Worm (Caenorhabditis elegans): ENCODE measurements around the gene hsp-75.

The hsp-75 gene

DNA sequence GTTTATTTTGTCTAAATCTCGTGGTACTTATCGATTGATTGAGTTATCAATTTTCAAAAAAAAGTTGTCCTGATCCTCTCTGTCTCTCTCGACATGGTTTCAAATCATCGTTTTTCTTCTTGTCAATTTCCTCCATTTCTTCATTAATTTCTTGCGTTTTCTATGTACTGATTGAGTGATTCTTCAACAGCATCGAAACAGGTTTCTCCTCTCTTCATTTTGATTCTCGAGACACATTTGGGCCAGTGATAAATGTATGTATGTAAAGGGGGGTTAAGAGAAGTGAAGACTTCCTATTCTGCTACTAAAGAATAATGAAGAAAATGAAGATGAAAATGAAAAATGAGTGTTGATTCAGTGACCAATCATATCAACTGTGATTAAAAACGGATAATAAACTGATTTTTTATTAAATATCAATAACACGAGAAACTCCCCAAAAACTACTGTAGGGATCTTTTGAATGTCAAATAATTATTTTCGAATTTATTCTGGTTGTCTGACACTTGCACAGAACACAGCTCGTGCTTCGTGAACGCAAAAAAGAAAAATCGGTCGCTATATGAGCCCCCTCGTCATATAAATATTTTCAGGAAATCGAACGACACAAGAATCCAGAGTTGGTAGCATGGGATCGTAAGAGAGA is 23.3 kb downstream of the hsp-75 start (continued):
- no peak for TF ChIP-seq ceh-90 (tag; optimal IDR thresholded peaks at IDR 0.05)
- peak; percentile 89 for TF ChIP-seq blmp-1 (tag; optimal IDR thresholded peaks at IDR 0.05)
- TF ChIP-seq snu-23 (GFP tag; optimal IDR thresholded peaks at IDR 0.05), result peak; percentile 56
- TF ChIP-seq nhr-71 (tag; optimal IDR thresholded peaks at IDR 0.05), result peak; percentile 57
- TF ChIP-seq dpl-1 (GFP tag; optimal IDR thresholded peaks at IDR 0.05), result peak in 1 of 3 experiments; percentile 5
- TF ChIP-seq lin-35 (GFP tag; optimal IDR thresholded peaks at IDR 0.05), result peak in 1 of 2 experiments; percentile 52
- no peak for TF ChIP-seq fkh-8 (tag; optimal IDR thresholded peaks at IDR 0.05)
- TF ChIP-seq unc-62 (GFP tag; optimal IDR thresholded peaks at IDR 0.05), result no peak
- peak; percentile 89 for TF ChIP-seq nhr-85 (tag)
- TF ChIP-seq nhr-28 (tag; optimal IDR thresholded peaks at IDR 0.05), result no peak

DNA sequence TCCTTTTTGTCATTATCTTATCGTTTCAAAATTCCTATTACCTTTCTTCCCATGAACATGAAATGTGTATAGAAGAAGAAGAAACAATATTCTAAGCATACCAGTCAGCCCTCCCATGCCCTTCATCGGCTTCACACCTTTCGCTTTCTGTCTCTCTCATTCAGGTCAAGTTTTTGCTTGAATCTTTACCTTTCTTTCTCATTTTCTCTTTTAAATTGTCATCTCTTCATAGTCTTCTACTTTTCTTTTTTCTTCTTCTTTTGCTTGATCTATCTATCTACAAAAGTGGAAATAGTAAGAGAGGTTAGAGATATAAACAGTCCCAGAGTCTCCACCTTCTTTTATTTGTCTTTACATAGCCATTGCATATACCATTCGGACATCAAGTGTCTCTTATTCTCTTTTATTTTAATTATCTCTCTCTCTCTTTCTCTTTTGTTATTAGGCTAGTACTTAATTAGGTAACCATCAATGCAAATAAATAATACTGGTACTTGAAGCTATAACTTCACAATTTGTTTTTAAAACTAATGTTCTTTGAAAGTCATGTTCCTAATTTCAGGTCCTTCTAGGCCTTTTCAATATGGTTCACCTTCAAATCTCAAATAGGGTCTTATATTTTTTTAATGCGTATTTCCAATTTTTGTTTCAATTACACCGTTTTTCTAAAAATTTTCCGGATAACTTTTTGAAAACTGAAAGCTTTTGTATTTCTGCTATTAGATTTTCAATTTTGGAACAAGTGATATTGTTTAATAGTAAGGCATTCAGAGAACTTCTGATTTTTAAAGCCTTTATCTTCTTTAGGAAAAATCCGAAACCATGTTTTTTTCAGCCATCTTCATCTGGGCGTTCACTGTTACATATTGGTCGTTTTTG is 24.9 kb downstream of the hsp-75 start, which contains the start of gene dpy-31:
Gene dpy-31, plus strand, starts transcription at position 829 of the 879 bp plus-strand sequence.
- TF ChIP-seq fkh-4 (tag; optimal IDR thresholded peaks at IDR 0.05; ENCODE audit: borderline replicate concordance) (no peak), sptf-1 (tag; optimal IDR thresholded peaks at IDR 0.05) (no peak), hpl-2 (GFP tag; optimal IDR thresholded peaks at IDR 0.05) (no peak), unc-62 (GFP tag; optimal IDR thresholded peaks at IDR 0.05) (no peak), rnt-1 (tag; optimal IDR thresholded peaks at IDR 0.05) (no peak), C16A3.4 (tag; optimal IDR thresholded peaks at IDR 0.05) (no peak), nhr-237 (tag; optimal IDR thresholded peaks at IDR 0.05) (no peak), vab-15 (tag; optimal IDR thresholded peaks at IDR 0.05) (no peak), nhr-20 (tag; optimal IDR thresholded peaks at IDR 0.05) (peak; percentile 35), egl-27 (tag; optimal IDR thresholded peaks at IDR 0.05) (no peak), lin-35 (GFP tag; optimal IDR thresholded peaks at IDR 0.05) (no peak), efl-1 (optimal IDR thresholded peaks at IDR 0.05) (no peak), efl-1 (GFP tag; optimal IDR thresholded peaks at IDR 0.05 in 1 of 2) (peak in 1 of 2 experiments; percentile 42), blmp-1 (tag; optimal IDR thresholded peaks at IDR 0.05) (peak; percentile 98), sox-4 (tag; optimal IDR thresholded peaks at IDR 0.05) (no peak), tbx-2 (tag; optimal IDR thresholded peaks at IDR 0.05) (peak; percentile 19), ces-1 (GFP tag; optimal IDR thresholded peaks at IDR 0.05) (no peak), unc-86 (tag; optimal IDR thresholded peaks at IDR 0.05) (no peak), nhr-19 (GFP tag; conservative IDR thresholded peaks at IDR 0.05) (no peak), lin-39 (tag; optimal IDR thresholded peaks at IDR 0.05) (no peak), aha-1 (tag; optimal IDR thresholded peaks at IDR 0.05) (no peak), tlp-1 (tag; optimal IDR thresholded peaks at IDR 0.05) (no peak), nhr-84 (tag; optimal IDR thresholded peaks at IDR 0.05) (no peak), fkh-10 (GFP tag; optimal IDR thresholded peaks at IDR 0.05) (no peak), F16B12.6 (tag; optimal IDR thresholded peaks at IDR 0.05) (no peak), elt-3 (tag; optimal IDR thresholded peaks at IDR 0.05) (peak in 3 of 6 experiments; percentile 10 to 79 (median 21)), ceh-82 (tag; optimal IDR thresholded peaks at IDR 0.05) (no peak), grh-1 (GFP tag; IDR thresholded peaks at IDR 0.05) (no peak), swsn-7 (tag; optimal IDR thresholded peaks at IDR 0.05) (no peak), lsy-2 (tag; optimal IDR thresholded peaks at IDR 0.05) (peak; percentile 8 to 57), unc-98 (GFP tag; IDR thresholded peaks at IDR 0.05) (no peak), snu-23 (GFP tag; optimal IDR thresholded peaks at IDR 0.05) (peak; percentile 14), ztf-11 (tag; optimal IDR thresholded peaks at IDR 0.05) (no peak), Y116A8C.19 (tag; optimal IDR thresholded peaks at IDR 0.05; ENCODE audit: borderline replicate concordance) (no peak), mab-9 (GFP tag; IDR thresholded peaks at IDR 0.05) (no peak), efl-3 (GFP tag; optimal IDR thresholded peaks at IDR 0.05) (no peak), mef-2 (tag; optimal IDR thresholded peaks at IDR 0.05) (no peak), C34B4.2 (tag; optimal IDR thresholded peaks at IDR 0.05) (no peak), lin-13 (GFP tag; optimal IDR thresholded peaks at IDR 0.05) (no peak), zag-1 (tag; optimal IDR thresholded peaks at IDR 0.05) (no peak), mep-1 (tag; optimal IDR thresholded peaks at IDR 0.05) (peak; percentile 29), pag-3 (tag; optimal IDR thresholded peaks at IDR 0.05; ENCODE audit: borderline replicate concordance, insufficient read depth) (no peak), fos-1 (tag; optimal IDR thresholded peaks at IDR 0.05) (no peak)

Data from whole organism, L1 larva.